Fruit fly (Drosophila melanogaster) whole organism, pupa: Measurements from ENCODE around the gene CG3679.

ENCODE experiments used
- CG12605 ChIP-seq: fragments of 200-800 bp; sonication (Bioruptor generic); IDR thresholded peaks from 2 replicates; pipeline ENCODE4 v1.3.6; 2022; ENCODE audit warnings: missing biosample characterization, missing genetic modification characterization
- CG14655 ChIP-seq: fragments of 200-800 bp; sonication (Bioruptor generic); optimal IDR thresholded peaks from 3 replicates; lab custom pipeline; 2017; ENCODE audit warnings: mild to moderate bottlenecking, missing biosample characterization, missing genetic modification reagents, missing genetic modification characterization
- CG8301 ChIP-seq: fragments of 200-800 bp; sonication (Bioruptor generic); optimal IDR thresholded peaks from 2 replicates; lab custom pipeline; 2018; ENCODE audit warnings: missing biosample characterization, mild to moderate bottlenecking, missing genetic modification characterization
- fd96Ca ChIP-seq: fragments of 200-800 bp; sonication (Bioruptor generic); IDR thresholded peaks from 3 replicates; pipeline ENCODE4 v1.3.6; 2022; ENCODE audit warnings: missing biosample characterization, missing genetic modification characterization
- gl ChIP-seq: fragments of 200-800 bp; sonication (Bioruptor generic); optimal IDR thresholded peaks from 2 replicates; lab custom pipeline; 2018; ENCODE audit warnings: missing biosample characterization, mild to moderate bottlenecking, missing genetic modification characterization

DNA sequence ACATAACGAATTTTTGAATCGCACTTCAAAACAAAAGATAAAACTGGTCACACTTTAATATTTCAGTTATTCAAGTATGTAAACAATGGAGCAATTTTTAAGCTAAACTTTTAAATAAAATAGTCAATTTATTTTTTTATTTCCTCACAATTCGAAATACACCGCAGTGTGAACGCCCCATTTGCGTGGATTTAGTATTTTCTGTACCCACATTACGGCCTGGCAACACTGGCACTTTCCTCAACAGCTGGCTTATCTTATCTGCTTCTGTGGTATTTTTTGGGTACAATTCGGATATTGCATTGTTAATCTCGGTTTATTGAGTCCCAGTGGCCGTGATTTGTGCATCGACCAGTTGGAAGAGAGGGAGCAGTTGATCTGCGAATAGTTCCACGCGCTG, 46.4 kb downstream of the CG3679 start, which contains the start of gene sl:
- TF ChIP-seq CG8301 (tag; lab: Kevin White, UChicago) (no peak), gl (tag; lab: Kevin White, UChicago) (no peak), CG14655 (GFP tag; lab: Kevin White, UChicago) (no peak), CG12605 (GFP tag; lab: Robert Waterston, UW) (no peak), fd96Ca (GFP tag; lab: Robert Waterston, UW) (no peak)
